Worm (Caenorhabditis elegans) whole organism, L4 larva: Measurements from ENCODE around the gene sec-61.A.

ENCODE experiments used
- ZK337.2 ChIP-seq: fragments of 200-800 bp; sonication (Bioruptor generic); IDR thresholded peaks from 2 replicates; pipeline ENCODE4 v1.3.6; 2022; ENCODE audit warnings: missing genetic modification reagents, missing genetic modification characterization, missing compliant biosample characterization
- ama-1 ChIP-seq: fragments of 150-350 bp; optimal IDR thresholded peaks from 2 replicates; lab custom pipeline; 2014; ENCODE audit warnings: inconsistent platforms, mixed read lengths
- lsy-2 ChIP-seq, 2 experiments: fragments of 150-350 bp in 1 of 2; sonication (generic microtip) in 1 of 2; optimal IDR thresholded peaks; 2 replicates each; lab custom pipeline; 2014 to 2017; ENCODE audit warnings: missing biosample characterization in 2 of 2, missing genetic modification characterization in 2 of 2
- nhr-11 ChIP-seq: fragments of 150-350 bp; optimal IDR thresholded peaks from 2 replicates; lab custom pipeline; 2014; ENCODE audit warnings: missing biosample characterization, missing genetic modification characterization
- rbr-2 ChIP-seq: sonication (generic microtip); optimal IDR thresholded peaks from 2 replicates; lab custom pipeline; 2016; ENCODE audit warnings: missing genotype, missing genetic modification characterization, missing compliant biosample characterization
- saeg-2 ChIP-seq: fragments of 200-800 bp; sonication (Bioruptor generic); IDR thresholded peaks from 2 replicates; pipeline ENCODE4 v1.3.6; 2022; ENCODE audit warnings: missing genetic modification reagents, missing genetic modification characterization, missing compliant biosample characterization
- skn-1 ChIP-seq: fragments of 150-350 bp; optimal IDR thresholded peaks from 2 replicates; lab custom pipeline; 2014; ENCODE audit warnings: missing biosample characterization, missing genetic modification characterization
- unc-39 ChIP-seq: sonication (generic microtip); optimal IDR thresholded peaks from 2 replicates; lab custom pipeline; 2017; ENCODE audit warnings: missing biosample characterization, missing genetic modification characterization
- unc-62 ChIP-seq, 3 experiments: fragments of 150-350 bp in 1 of 3; sonication (generic microtip); optimal IDR thresholded peaks in 2 of 3; peaks in 1 of 3; 1 replicate in 1 of 3; 2 replicates in 2 of 3; lab custom pipeline; 2014 to 2017; ENCODE audit warnings: missing biosample characterization in 3 of 3, missing genetic modification characterization in 3 of 3, missing genetic modification reagents in 3 of 3, missing genotype in 1 of 3

- TF ChIP-seq unc-62 (GFP tag; optimal IDR thresholded peaks at IDR 0.05 in 1 of 2; lab: Kevin White, UChicago) (no peak), unc-62 (tag; optimal IDR thresholded peaks at IDR 0.05; lab: Kevin White, UChicago) (no peak), ama-1 (lab: Kevin White, UChicago) (peak; percentile 29), lsy-2 (tag; optimal IDR thresholded peaks at IDR 0.05; lab: Kevin White, UChicago) (peak in 1 of 2 experiments; percentile 12), nhr-11 (tag; lab: Kevin White, UChicago) (no peak), saeg-2 (GFP tag; lab: Robert Waterston, UW) (no peak), skn-1 (tag; lab: Kevin White, UChicago) (no peak), ZK337.2 (GFP tag; lab: Robert Waterston, UW) (no peak), unc-39 (tag; lab: Kevin White, UChicago) (no peak), rbr-2 (no peak)
Observed at ce11 chrIV:14795918-14796488, 29.1 kb downstream of the sec-61.A start, which contains the start of gene coq-3.
